Fruit fly (Drosophila melanogaster): ENCODE data around the gene Cpsf73.

The Cpsf73 gene

DNA sequence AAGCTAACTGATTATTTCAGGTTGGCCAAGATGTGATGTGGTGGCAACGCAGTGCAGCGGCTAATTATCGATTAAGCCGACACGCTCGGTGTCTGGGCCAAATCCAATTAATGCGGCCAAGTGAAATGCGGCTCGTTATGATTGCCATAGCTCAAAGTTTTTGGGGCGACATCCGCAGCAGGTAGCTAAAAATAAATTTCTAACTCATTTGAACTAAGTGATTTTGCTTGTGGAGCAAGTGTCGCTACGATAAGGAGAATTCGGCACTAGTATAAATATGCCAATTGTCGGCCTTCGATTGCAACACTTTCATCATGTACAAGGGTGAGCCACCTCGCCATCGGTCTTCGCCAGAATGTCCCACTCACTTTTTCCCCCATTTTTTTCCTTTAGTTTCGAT, 31.6 kb upstream of the Cpsf73 start, which contains the start of gene CG34282:
TSS of gene CG34282 (plus strand) at position 301 of the 400 bp plus-strand sequence.
- TF ChIP-seq Ets21C (GFP tag; optimal IDR thresholded peaks at IDR 0.05): no peak
- TF ChIP-seq CG3919 (GFP tag; optimal IDR thresholded peaks at IDR 0.05): no peak
- no peak for TF ChIP-seq CG6854 (GFP tag; optimal IDR thresholded peaks at IDR 0.05)
- TF ChIP-seq Sox102F (GFP tag; optimal IDR thresholded peaks at IDR 0.05): no peak
- no peak for TF ChIP-seq eg (GFP tag; IDR thresholded peaks at IDR 0.05)
- no peak for TF ChIP-seq CG11762 (GFP tag; optimal IDR thresholded peaks at IDR 0.05; ENCODE audit: insufficient read depth)
- TF ChIP-seq Gug (GFP tag; IDR thresholded peaks at IDR 0.05): no peak
- no peak for TF ChIP-seq CG11294 (GFP tag; IDR thresholded peaks at IDR 0.05)

- TF ChIP-seq acj6 (GFP tag; optimal IDR thresholded peaks at IDR 0.05): no peak
These were observed 30.3 kb upstream of the Cpsf73 start, which contains the start of gene CG14300 for dm6 chr3R:18693611-18694010. Gene CG14300, minus strand, starts transcription at chr3R:18693711.

DNA sequence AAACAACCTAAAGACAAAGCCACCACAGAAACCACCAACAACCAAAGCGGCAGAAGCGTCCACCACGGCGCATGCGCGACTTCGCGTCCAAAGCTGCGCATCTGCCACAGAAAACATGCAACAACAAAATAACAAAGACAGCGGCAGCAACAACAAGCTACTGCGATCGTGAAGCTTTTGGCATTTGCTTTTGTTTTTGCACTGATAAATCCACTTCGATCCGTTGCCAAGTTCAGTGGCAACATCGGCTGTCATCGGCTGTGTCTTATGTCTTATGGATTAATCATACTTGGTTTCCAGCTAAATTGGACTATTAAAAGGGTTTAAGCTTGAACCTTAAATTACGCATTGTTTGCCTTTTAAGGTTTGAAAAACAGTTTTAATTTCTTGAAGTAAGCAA, 29.3 kb upstream of the Cpsf73 start, which contains the start of gene Muc91C:
TSS of gene Muc91C (minus strand) at position 101 of the 400 bp plus-strand sequence.
- TF ChIP-seq vri (GFP tag; optimal IDR thresholded peaks at IDR 0.05): no peak
- no peak for TF ChIP-seq Hr38 (GFP tag; optimal IDR thresholded peaks at IDR 0.05)
- TF ChIP-seq fd85E (GFP tag; optimal IDR thresholded peaks at IDR 0.05): no peak
- no peak for TF ChIP-seq spab (GFP tag; optimal IDR thresholded peaks at IDR 0.05)
- no peak for TF ChIP-seq Gug (GFP tag; IDR thresholded peaks at IDR 0.05)
- no peak for TF ChIP-seq pdm3 (GFP tag; optimal IDR thresholded peaks at IDR 0.05)
- TF ChIP-seq lz (GFP tag; optimal IDR thresholded peaks at IDR 0.05): no peak
- no peak for TF ChIP-seq ss (GFP tag; optimal IDR thresholded peaks at IDR 0.05)
- no peak for TF ChIP-seq CG8632 (GFP tag; optimal IDR thresholded peaks at IDR 0.05)
- no peak for TF ChIP-seq CG6792 (GFP tag; optimal IDR thresholded peaks at IDR 0.05)
- no peak for TF ChIP-seq Met (GFP tag; optimal IDR thresholded peaks at IDR 0.05)
- TF ChIP-seq CG11902 (GFP tag; optimal IDR thresholded peaks at IDR 0.05): no peak
- no peak for TF ChIP-seq fkh (GFP tag; optimal IDR thresholded peaks at IDR 0.05)
- no peak for TF ChIP-seq topi (GFP tag; optimal IDR thresholded peaks at IDR 0.05)

- TF ChIP-seq svp (GFP tag): no peak
- no peak for TF ChIP-seq Hr39 (GFP tag; optimal IDR thresholded peaks at IDR 0.05)
- no peak for TF ChIP-seq eg (GFP tag; IDR thresholded peaks at IDR 0.05)
- no peak for TF ChIP-seq CG32006 (GFP tag; optimal IDR thresholded peaks at IDR 0.05)
- TF ChIP-seq net (GFP tag; optimal IDR thresholded peaks at IDR 0.05): no peak
- no peak for TF ChIP-seq Hr38 (GFP tag; optimal IDR thresholded peaks at IDR 0.05)
- no peak for TF ChIP-seq fd85E (GFP tag; optimal IDR thresholded peaks at IDR 0.05)
- no peak for TF ChIP-seq Smox (GFP tag; optimal IDR thresholded peaks at IDR 0.05)
- no peak for TF ChIP-seq Gug (GFP tag; IDR thresholded peaks at IDR 0.05)
- no peak for TF ChIP-seq CG16779 (tag; optimal IDR thresholded peaks at IDR 0.05)
- no peak for TF ChIP-seq cyc (GFP tag; optimal IDR thresholded peaks at IDR 0.05)
- no peak for TF ChIP-seq pdm3 (GFP tag; optimal IDR thresholded peaks at IDR 0.05)
- TF ChIP-seq CG9139 (GFP tag; optimal IDR thresholded peaks at IDR 0.05): no peak
- TF ChIP-seq Sox102F (GFP tag; optimal IDR thresholded peaks at IDR 0.05): no peak
These were observed 17.7 kb upstream of the Cpsf73 start for dm6 chr3R:18681054-18681453.

DNA sequence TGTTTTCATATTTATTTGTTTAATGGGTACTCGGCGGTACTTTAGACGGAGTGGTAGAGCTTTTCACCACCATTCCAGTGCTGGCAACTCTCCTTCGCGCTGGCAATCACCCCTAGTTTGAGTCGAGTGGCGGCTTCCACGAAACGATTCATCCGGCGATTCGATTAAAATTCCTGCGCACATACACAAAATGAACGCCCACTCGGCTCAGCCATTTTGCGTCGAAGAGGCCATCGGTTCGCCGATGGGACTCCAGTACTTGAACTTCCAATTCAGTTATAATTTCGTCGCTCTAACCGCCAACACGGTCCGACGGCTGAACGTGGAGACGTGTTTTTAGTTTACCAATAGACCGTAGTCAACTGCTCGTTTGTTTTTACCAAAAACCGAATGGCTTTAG, 17.0 kb upstream of the Cpsf73 start, which contains the start of the genes CG46318 and ChT:
TSS of gene CG46318 (plus strand) at position 273 of the 400 bp plus-strand sequence.
TSS of gene ChT (plus strand) at position 273 of the 400 bp plus-strand sequence.
- TF ChIP-seq pdm3 (GFP tag; optimal IDR thresholded peaks at IDR 0.05) (no peak), Sox15 (GFP tag; optimal IDR thresholded peaks at IDR 0.05) (no peak), CG34406 (GFP tag; optimal IDR thresholded peaks at IDR 0.05) (no peak), CG3032 (tag; optimal IDR thresholded peaks at IDR 0.05) (no peak), CG1621 (tag; optimal IDR thresholded peaks at IDR 0.05) (no peak)

Data from whole organism, prepupa.